Worm (Caenorhabditis elegans) whole organism, late embryonic: ENCODE measurements around the gene F44E5.15.
A peak's percentile ranks its signal among the peaks of the same experiment; 100 is the strongest.

ENCODE experiments used
- C38D4.7 ChIP-seq: fragments of 200-800 bp; sonication (Bioruptor generic); optimal IDR thresholded peaks from 2 replicates; lab custom pipeline; 2018; ENCODE audit warnings: mild to moderate bottlenecking, missing genetic modification characterization, moderate library complexity, missing compliant biosample characterization
- F13H6.1 ChIP-seq: sonication (generic microtip); optimal IDR thresholded peaks from 2 replicates; lab custom pipeline; 2016; ENCODE audit warnings: missing genetic modification characterization, missing compliant biosample characterization
- K02D7.2 ChIP-seq: sonication (generic microtip); optimal IDR thresholded peaks from 2 replicates; lab custom pipeline; 2017; ENCODE audit warnings: mild to moderate bottlenecking, missing genetic modification characterization, missing compliant biosample characterization
- T23F11.4 ChIP-seq: fragments of 200-800 bp; sonication (Bioruptor generic); optimal IDR thresholded peaks from 2 replicates; lab custom pipeline; 2018; ENCODE audit warnings: mild to moderate bottlenecking, missing genetic modification characterization, missing compliant biosample characterization
- ahr-1 ChIP-seq: sonication (generic microtip); optimal IDR thresholded peaks from 2 replicates; lab custom pipeline; 2016; ENCODE audit warnings: missing genetic modification characterization, missing compliant biosample characterization
- ama-1 ChIP-seq: fragments of 150-350 bp; optimal IDR thresholded peaks from 2 replicates; lab custom pipeline; 2014
- ceh-14 ChIP-seq: sonication (generic microtip); optimal IDR thresholded peaks from 2 replicates; lab custom pipeline; 2016; ENCODE audit warnings: missing genotype, missing genetic modification characterization, missing compliant biosample characterization
- ceh-18 ChIP-seq: sonication (generic microtip); optimal IDR thresholded peaks from 2 replicates; lab custom pipeline; 2016; ENCODE audit warnings: missing genetic modification characterization, missing compliant biosample characterization
- ceh-2 ChIP-seq: sonication (generic microtip); optimal IDR thresholded peaks from 2 replicates; lab custom pipeline; 2016; ENCODE audit warnings: missing genotype, missing genetic modification characterization, missing compliant biosample characterization
- ceh-22 ChIP-seq: sonication (generic microtip); optimal IDR thresholded peaks from 2 replicates; lab custom pipeline; 2017; ENCODE audit warnings: missing biosample characterization, missing genetic modification characterization
- ceh-30 ChIP-seq: fragments of 150-350 bp; optimal IDR thresholded peaks from 2 replicates; lab custom pipeline; 2014; ENCODE audit warnings: missing biosample characterization, missing genetic modification characterization
- ceh-34 ChIP-seq: sonication (generic microtip); optimal IDR thresholded peaks from 2 replicates; lab custom pipeline; 2016; ENCODE audit warnings: mild to moderate bottlenecking, missing genetic modification characterization, missing compliant biosample characterization
- ceh-6 ChIP-seq: fragments of 200-800 bp; sonication (Bioruptor generic); optimal IDR thresholded peaks from 2 replicates; lab custom pipeline; 2018; ENCODE audit warnings: mild to moderate bottlenecking, missing genetic modification characterization, missing compliant biosample characterization
- ceh-9 ChIP-seq: sonication (generic microtip); optimal IDR thresholded peaks from 2 replicates; lab custom pipeline; 2016; ENCODE audit warnings: mild to moderate bottlenecking, missing genetic modification characterization, inconsistent platforms, missing compliant biosample characterization
- dmd-4 ChIP-seq: sonication (generic microtip); optimal IDR thresholded peaks from 2 replicates; lab custom pipeline; 2016; ENCODE audit warnings: borderline replicate concordance, missing genetic modification characterization, missing compliant biosample characterization
- dve-1 ChIP-seq: sonication (generic microtip); optimal IDR thresholded peaks from 2 replicates; lab custom pipeline; 2017; ENCODE audit warnings: antibody characterized with exemption, mild to moderate bottlenecking, missing genetic modification characterization, missing compliant biosample characterization
- elt-2 ChIP-seq: sonication (generic microtip); optimal IDR thresholded peaks from 2 replicates; lab custom pipeline; 2016; ENCODE audit warnings: missing genetic modification reagents, missing genetic modification characterization, missing compliant biosample characterization
- ets-4 ChIP-seq: sonication (generic microtip); optimal IDR thresholded peaks from 2 replicates; lab custom pipeline; 2016; ENCODE audit warnings: missing genetic modification characterization, missing compliant biosample characterization
- fkh-10 ChIP-seq: fragments of 150-350 bp; optimal IDR thresholded peaks from 2 replicates; lab custom pipeline; 2014; ENCODE audit warnings: missing biosample characterization, missing genetic modification reagents, missing genetic modification characterization
- fkh-6 ChIP-seq: sonication (generic microtip); optimal IDR thresholded peaks from 2 replicates; lab custom pipeline; 2016; ENCODE audit warnings: missing genetic modification characterization, missing compliant biosample characterization
- hlh-13 ChIP-seq: fragments of 200-800 bp; sonication (Bioruptor generic); optimal IDR thresholded peaks from 2 replicates; lab custom pipeline; 2018; ENCODE audit warnings: mild to moderate bottlenecking, missing genetic modification characterization, missing compliant biosample characterization
- hlh-15 ChIP-seq: sonication (generic microtip); optimal IDR thresholded peaks from 2 replicates; lab custom pipeline; 2016; ENCODE audit warnings: missing genetic modification characterization, missing compliant biosample characterization
- hlh-30 ChIP-seq: sonication (generic microtip); optimal IDR thresholded peaks from 2 replicates; lab custom pipeline; 2017; ENCODE audit warnings: antibody characterized with exemption, missing genetic modification characterization, missing compliant biosample characterization; ENCODE audit not compliant: insufficient read depth
- hlh-8 ChIP-seq: sonication (generic microtip); optimal IDR thresholded peaks from 2 replicates; lab custom pipeline; 2016; ENCODE audit warnings: missing genotype, missing genetic modification characterization, missing compliant biosample characterization
- lim-6 ChIP-seq: sonication (generic microtip); optimal IDR thresholded peaks from 2 replicates; lab custom pipeline; 2016; ENCODE audit warnings: missing genetic modification characterization, missing compliant biosample characterization
- lin-11 ChIP-seq: fragments of 200-800 bp; sonication (Bioruptor generic); optimal IDR thresholded peaks from 2 replicates; lab custom pipeline; 2018; ENCODE audit warnings: mild to moderate bottlenecking, missing genetic modification characterization, missing compliant biosample characterization
- nfya-1 ChIP-seq: sonication (generic microtip); optimal IDR thresholded peaks from 2 replicates; lab custom pipeline; 2017; ENCODE audit warnings: missing genetic modification characterization, mild to moderate bottlenecking, missing compliant biosample characterization, antibody characterized with exemption, moderate library complexity
- nhr-11 ChIP-seq: fragments of 150-350 bp; optimal IDR thresholded peaks from 2 replicates; lab custom pipeline; 2014; ENCODE audit warnings: missing biosample characterization, missing genetic modification characterization
- nhr-232 ChIP-seq: sonication (generic microtip); optimal IDR thresholded peaks from 2 replicates; lab custom pipeline; 2016; ENCODE audit warnings: missing genetic modification characterization, missing compliant biosample characterization
- odd-2 ChIP-seq: sonication (generic microtip); optimal IDR thresholded peaks from 2 replicates; lab custom pipeline; 2017; ENCODE audit warnings: antibody characterized with exemption, mild to moderate bottlenecking, missing genetic modification characterization, missing compliant biosample characterization
- pag-3 ChIP-seq: sonication (generic microtip); optimal IDR thresholded peaks from 2 replicates; lab custom pipeline; 2016; ENCODE audit warnings: missing compliant biosample characterization, missing genetic modification characterization, borderline replicate concordance
- pat-9 ChIP-seq: fragments of 200-800 bp; sonication (Bioruptor generic); optimal IDR thresholded peaks from 2 replicates; lab custom pipeline; 2018; ENCODE audit warnings: mild to moderate bottlenecking, missing genetic modification characterization, moderate library complexity, missing compliant biosample characterization
- pax-1 ChIP-seq: fragments of 150-350 bp; optimal IDR thresholded peaks from 2 replicates; lab custom pipeline; 2014; ENCODE audit warnings: missing biosample characterization, missing genetic modification characterization
- pha-4 ChIP-seq: fragments of 150-350 bp; optimal IDR thresholded peaks from 2 replicates; lab custom pipeline; 2018; ENCODE audit warnings: missing biosample characterization, missing genetic modification reagents, missing genetic modification characterization
- pqm-1 ChIP-seq: sonication (generic microtip); optimal IDR thresholded peaks from 2 replicates; lab custom pipeline; 2016; ENCODE audit warnings: missing genetic modification characterization, missing compliant biosample characterization
- pros-1 ChIP-seq: fragments of 150-350 bp; optimal IDR thresholded peaks from 2 replicates; lab custom pipeline; 2014; ENCODE audit warnings: missing biosample characterization, missing genetic modification reagents, missing genetic modification characterization
- ref-2 ChIP-seq: sonication (generic microtip); optimal IDR thresholded peaks from 2 replicates; lab custom pipeline; 2016; ENCODE audit warnings: missing genetic modification characterization, missing compliant biosample characterization
- rnt-1 ChIP-seq: sonication (generic microtip); optimal IDR thresholded peaks from 2 replicates; lab custom pipeline; 2016; ENCODE audit warnings: missing genetic modification characterization, missing compliant biosample characterization
- sox-2 ChIP-seq: fragments of 200-800 bp; sonication (Bioruptor generic); IDR thresholded peaks from 2 replicates; pipeline ENCODE4 v1.3.6; 2022; ENCODE audit warnings: missing genetic modification reagents, missing genetic modification characterization, missing compliant biosample characterization
- sox-4 ChIP-seq: sonication (generic microtip); optimal IDR thresholded peaks from 2 replicates; lab custom pipeline; 2017; ENCODE audit warnings: mild to moderate bottlenecking, missing genetic modification characterization, inconsistent platforms, missing compliant biosample characterization
- syd-9 ChIP-seq: sonication (generic microtip); optimal IDR thresholded peaks from 2 replicates; lab custom pipeline; 2016; ENCODE audit warnings: mild to moderate bottlenecking, missing genetic modification characterization, moderate library complexity, missing compliant biosample characterization
- tbx-7 ChIP-seq: sonication (generic microtip); optimal IDR thresholded peaks from 2 replicates; lab custom pipeline; 2016; ENCODE audit warnings: missing genotype, missing genetic modification characterization, missing compliant biosample characterization
- ttx-3 ChIP-seq: sonication (generic microtip); optimal IDR thresholded peaks from 2 replicates; lab custom pipeline; 2016; ENCODE audit warnings: missing genetic modification reagents, missing genetic modification characterization, missing compliant biosample characterization
- unc-55 ChIP-seq: sonication (generic microtip); optimal IDR thresholded peaks from 2 replicates; lab custom pipeline; 2017; ENCODE audit warnings: missing biosample characterization, missing genetic modification reagents, missing genetic modification characterization
- unc-86 ChIP-seq: sonication (generic microtip); optimal IDR thresholded peaks from 2 replicates; lab custom pipeline; 2016; ENCODE audit warnings: missing genetic modification characterization, missing compliant biosample characterization
- zip-5 ChIP-seq: sonication (generic microtip); optimal IDR thresholded peaks from 2 replicates; lab custom pipeline; 2016; ENCODE audit warnings: missing genetic modification characterization, missing compliant biosample characterization
- ztf-16 ChIP-seq: sonication (generic microtip); optimal IDR thresholded peaks from 2 replicates; lab custom pipeline; 2017; ENCODE audit warnings: missing genetic modification characterization, missing compliant biosample characterization

Gene F44E5.15

DNA sequence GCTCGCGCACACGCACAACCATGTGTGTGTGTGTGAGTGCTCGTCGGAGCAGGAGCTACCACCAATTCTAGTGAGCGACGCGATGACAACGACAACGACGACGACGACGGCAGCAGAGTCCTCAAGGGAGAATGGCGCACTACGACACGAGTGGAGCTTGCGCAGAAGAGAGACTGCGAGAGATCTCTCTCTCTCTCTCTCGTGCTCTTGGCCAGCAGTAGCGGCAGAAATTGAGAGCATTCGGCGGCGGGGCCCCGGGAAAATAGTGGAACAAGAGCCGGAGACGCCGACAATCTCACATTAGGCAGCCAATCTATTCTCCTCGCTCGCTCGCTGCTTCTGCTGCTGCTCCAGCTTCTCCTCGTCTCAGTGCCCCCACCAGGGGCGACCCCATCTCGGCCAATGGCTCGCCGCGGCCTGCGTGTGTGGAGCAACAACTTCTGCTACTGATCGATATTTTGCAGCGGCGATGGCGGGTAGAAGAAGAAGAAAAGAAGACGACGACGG lies 25.6 kb upstream of the F44E5.15 start (continued):
- TF ChIP-seq ceh-14 (tag; lab: Kevin White, UChicago) (peak; percentile 87), fkh-6 (tag; lab: Kevin White, UChicago) (peak; percentile 49), pha-4 (no peak), ceh-18 (tag; lab: Kevin White, UChicago) (peak; percentile 91), ceh-30 (tag; lab: Kevin White, UChicago) (no peak), ttx-3 (tag; lab: Kevin White, UChicago) (peak; percentile 20), pax-1 (tag; lab: Kevin White, UChicago) (no peak), dve-1 (tag; lab: Kevin White, UChicago) (peak; percentile 11), sox-4 (tag; lab: Kevin White, UChicago) (no peak), T23F11.4 (GFP tag; lab: Kevin White, UChicago) (no peak), unc-86 (tag; lab: Kevin White, UChicago) (peak; percentile 60), K02D7.2 (tag; lab: Kevin White, UChicago) (no peak), lin-11 (tag; lab: Kevin White, UChicago) (no peak), odd-2 (no peak), ceh-22 (tag; lab: Kevin White, UChicago) (no peak), nhr-11 (tag; lab: Kevin White, UChicago) (no peak), sox-2 (no peak), lim-6 (tag; lab: Kevin White, UChicago) (peak; percentile 30), ama-1 (lab: Kevin White, UChicago) (peak; percentile 26), tbx-7 (tag; lab: Kevin White, UChicago) (no peak), ref-2 (tag; lab: Kevin White, UChicago) (peak; percentile 38), ceh-9 (tag; lab: Kevin White, UChicago) (no peak), pros-1 (tag; lab: Kevin White, UChicago) (peak; percentile 2), F13H6.1 (tag; lab: Kevin White, UChicago) (peak; percentile 15), ztf-16 (tag; lab: Kevin White, UChicago) (no peak), syd-9 (peak; percentile 79), C38D4.7 (GFP tag; lab: Kevin White, UChicago) (peak; percentile 43), ahr-1 (tag; lab: Kevin White, UChicago) (peak; percentile 35), hlh-8 (tag; lab: Kevin White, UChicago) (peak; percentile 5), hlh-13 (GFP tag; lab: Kevin White, UChicago) (no peak), ceh-6 (GFP tag; lab: Kevin White, UChicago) (no peak), nfya-1 (tag; lab: Kevin White, UChicago) (peak; percentile 94), pat-9 (no peak), zip-5 (tag; lab: Kevin White, UChicago) (no peak), ceh-2 (tag; lab: Kevin White, UChicago) (peak; percentile 16), nhr-232 (tag; lab: Kevin White, UChicago) (no peak), dmd-4 (tag; lab: Kevin White, UChicago) (peak; percentile 48), pag-3 (no peak), hlh-30 (peak; percentile 64), rnt-1 (peak; percentile 44), fkh-10 (GFP tag; lab: Kevin White, UChicago) (no peak), elt-2 (tag; lab: Kevin White, UChicago) (no peak), ets-4 (tag; lab: Kevin White, UChicago) (peak; percentile 44), hlh-15 (tag; lab: Kevin White, UChicago) (no peak), pqm-1 (tag; lab: Kevin White, UChicago) (no peak), ceh-34 (tag; lab: Kevin White, UChicago) (peak; percentile 71), unc-55 (GFP tag; lab: Kevin White, UChicago) (peak; percentile 85)
